Worm (Caenorhabditis elegans): ENCODE results near the gene slfl-5.

DNA sequence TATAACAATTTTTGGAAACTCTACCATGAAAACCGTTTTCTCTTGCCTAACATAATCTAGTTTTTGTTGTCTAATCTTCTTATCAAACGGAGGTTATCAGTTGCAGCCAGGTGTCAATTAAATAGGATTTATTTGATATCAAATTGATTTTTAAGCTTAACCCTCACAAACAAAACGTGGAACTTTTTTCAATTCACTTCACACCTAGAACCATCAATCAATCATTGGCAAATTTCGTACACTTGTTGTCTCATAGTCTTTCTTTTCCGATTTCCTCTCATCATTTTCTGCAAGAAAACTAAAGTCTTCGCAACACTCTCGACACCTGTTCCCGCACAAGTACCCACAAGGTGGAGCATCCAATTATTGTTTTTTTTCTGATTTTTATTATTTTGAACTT, 36.2 kb downstream of the slfl-5 start:
- TF ChIP-seq lin-13 (GFP tag; optimal IDR thresholded peaks at IDR 0.05), result no peak
- no peak for TF ChIP-seq nhr-237 (tag; optimal IDR thresholded peaks at IDR 0.05)
- TF ChIP-seq zag-1 (tag; optimal IDR thresholded peaks at IDR 0.05), result no peak
- no peak for TF ChIP-seq snpc-4 (tag; optimal IDR thresholded peaks at IDR 0.05)
